Fruit fly (Drosophila melanogaster) whole organism, prepupa: ENCODE measurements around the gene D12.
A peak's percentile ranks its signal among the peaks of the same experiment; 100 is the strongest.

Source experiments
- Blimp-1 ChIP-seq: fragments of 200-800 bp; sonication (Bioruptor generic); optimal IDR thresholded peaks from 3 replicates; lab custom pipeline; 2017; ENCODE audit warnings: missing biosample characterization, missing genetic modification characterization, mild to moderate bottlenecking, moderate library complexity, missing genetic modification reagents
- CG10631 ChIP-seq: fragments of 200-800 bp; sonication (Bioruptor generic); optimal IDR thresholded peaks from 2 replicates; lab custom pipeline; 2016; ENCODE audit warnings: missing biosample characterization, missing genetic modification characterization
- CG10669 ChIP-seq: fragments of 200-800 bp; sonication (Bioruptor generic); optimal IDR thresholded peaks from 3 replicates; lab custom pipeline; 2018; ENCODE audit warnings: missing biosample characterization, mild to moderate bottlenecking, missing genetic modification characterization, moderate library complexity
- CG11762 ChIP-seq: fragments of 200-800 bp; sonication (Bioruptor generic); optimal IDR thresholded peaks from 3 replicates; lab custom pipeline; 2016; ENCODE audit warnings: missing biosample characterization, missing genetic modification characterization; ENCODE audit not compliant: insufficient read depth
- CG11902 ChIP-seq: fragments of 200-800 bp; sonication (Bioruptor generic); optimal IDR thresholded peaks from 3 replicates; lab custom pipeline; 2016; ENCODE audit warnings: missing biosample characterization, missing genetic modification characterization
- CG15336 ChIP-seq: fragments of 200-800 bp; sonication (Bioruptor generic); IDR thresholded peaks from 2 replicates; pipeline ENCODE4 v1.3.6; 2022; ENCODE audit warnings: missing biosample characterization, missing genetic modification characterization
- CG1621 ChIP-seq: fragments of 200-800 bp; sonication (Bioruptor generic); optimal IDR thresholded peaks from 3 replicates; lab custom pipeline; 2018; ENCODE audit warnings: missing biosample characterization, mild to moderate bottlenecking, missing genetic modification characterization
- CG16779 ChIP-seq: fragments of 200-800 bp; sonication (Bioruptor generic); optimal IDR thresholded peaks from 3 replicates; lab custom pipeline; 2017; ENCODE audit warnings: missing biosample characterization, mild to moderate bottlenecking, missing genetic modification characterization
- CG3032 ChIP-seq: fragments of 200-800 bp; optimal IDR thresholded peaks from 2 replicates; lab custom pipeline; 2019; ENCODE audit warnings: missing biosample characterization, mild to moderate bottlenecking, missing genetic modification characterization, moderate library complexity
- CG31627 ChIP-seq: fragments of 200-800 bp; sonication (Bioruptor generic); optimal IDR thresholded peaks from 3 replicates; lab custom pipeline; 2016; ENCODE audit warnings: missing biosample characterization, missing genetic modification characterization
- CG32006 ChIP-seq: fragments of 200-800 bp; sonication (Bioruptor generic); optimal IDR thresholded peaks from 3 replicates; lab custom pipeline; 2017; ENCODE audit warnings: missing biosample characterization, mild to moderate bottlenecking, missing genetic modification characterization
- CG34406 ChIP-seq: fragments of 200-800 bp; sonication (Bioruptor generic); optimal IDR thresholded peaks from 3 replicates; lab custom pipeline; 2016; ENCODE audit warnings: missing biosample characterization, missing genetic modification characterization
- CG3919 ChIP-seq: fragments of 200-800 bp; sonication (Bioruptor generic); optimal IDR thresholded peaks from 3 replicates; lab custom pipeline; 2016; ENCODE audit warnings: missing biosample characterization, missing genetic modification characterization
- CG4318 ChIP-seq: fragments of 200-800 bp; sonication (Bioruptor generic); optimal IDR thresholded peaks from 3 replicates; lab custom pipeline; 2017; ENCODE audit warnings: missing biosample characterization, mild to moderate bottlenecking, missing genetic modification characterization
- CG6163 ChIP-seq: fragments of 200-800 bp; sonication (Bioruptor generic); IDR thresholded peaks from 3 replicates; pipeline ENCODE4 v1.3.6; 2022; ENCODE audit warnings: missing biosample characterization, missing genetic modification characterization
- CG6276 ChIP-seq: fragments of 200-800 bp; sonication (Bioruptor generic); optimal IDR thresholded peaks from 2 replicates; lab custom pipeline; 2017; ENCODE audit warnings: missing biosample characterization, mild to moderate bottlenecking, missing genetic modification characterization
- CG6792 ChIP-seq: fragments of 200-800 bp; sonication (Bioruptor generic); optimal IDR thresholded peaks from 3 replicates; lab custom pipeline; 2016; ENCODE audit warnings: missing biosample characterization, missing genetic modification characterization
- CG6808 ChIP-seq: fragments of 200-800 bp; sonication (Bioruptor generic); optimal IDR thresholded peaks from 3 replicates; lab custom pipeline; 2017; ENCODE audit warnings: missing biosample characterization, missing genetic modification characterization, mild to moderate bottlenecking, moderate library complexity, missing genetic modification reagents
- CG7368 ChIP-seq: fragments of 200-800 bp; sonication (Bioruptor generic); optimal IDR thresholded peaks from 3 replicates; lab custom pipeline; 2016; ENCODE audit warnings: missing biosample characterization, missing genetic modification characterization
- CG8119 ChIP-seq: fragments of 200-800 bp; sonication (Bioruptor generic); IDR thresholded peaks from 3 replicates; pipeline ENCODE4 v1.3.6; 2022; ENCODE audit warnings: missing biosample characterization, missing genetic modification characterization
- CG8319 ChIP-seq: fragments of 200-800 bp; sonication (Bioruptor generic); optimal IDR thresholded peaks from 3 replicates; lab custom pipeline; 2016; ENCODE audit warnings: missing biosample characterization, missing genetic modification characterization
- CG8632 ChIP-seq: fragments of 200-800 bp; sonication (Bioruptor generic); optimal IDR thresholded peaks from 3 replicates; lab custom pipeline; 2016; ENCODE audit warnings: missing biosample characterization, missing genetic modification characterization
- Eip75B ChIP-seq: fragments of 200-800 bp; sonication (Bioruptor generic); optimal IDR thresholded peaks from 3 replicates; lab custom pipeline; 2016; ENCODE audit warnings: missing biosample characterization, missing genetic modification characterization
- Eip78C ChIP-seq: fragments of 200-800 bp; sonication (Bioruptor generic); peaks from one replicate; lab custom pipeline; 2016; ENCODE audit warnings: missing biosample characterization, missing genetic modification characterization
- Ets96B ChIP-seq: fragments of 200-800 bp; optimal IDR thresholded peaks from 2 replicates; lab custom pipeline; 2019; ENCODE audit warnings: missing biosample characterization, mild to moderate bottlenecking, missing genetic modification characterization, moderate library complexity
- Gug ChIP-seq: fragments of 200-800 bp; sonication (Bioruptor generic); IDR thresholded peaks from 2 replicates; pipeline ENCODE4 v1.3.6; 2022; ENCODE audit warnings: missing biosample characterization, missing genetic modification characterization
- Hr39 ChIP-seq: fragments of 200-800 bp; sonication (Bioruptor generic); optimal IDR thresholded peaks from 2 replicates; lab custom pipeline; 2016; ENCODE audit warnings: missing biosample characterization, missing genetic modification characterization
- Hr4 ChIP-seq: fragments of 200-800 bp; sonication (Bioruptor generic); optimal IDR thresholded peaks from 3 replicates; lab custom pipeline; 2016; ENCODE audit warnings: missing biosample characterization, missing genetic modification characterization
- Met ChIP-seq: fragments of 200-800 bp; sonication (Bioruptor generic); optimal IDR thresholded peaks from 3 replicates; lab custom pipeline; 2016; ENCODE audit warnings: missing biosample characterization, missing genetic modification characterization
- OdsH ChIP-seq: fragments of 200-800 bp; sonication (Bioruptor generic); optimal IDR thresholded peaks from 3 replicates; lab custom pipeline; 2016; ENCODE audit warnings: missing biosample characterization, missing genetic modification characterization
- Smox ChIP-seq: fragments of 200-800 bp; sonication (Bioruptor generic); optimal IDR thresholded peaks from 3 replicates; lab custom pipeline; 2016; ENCODE audit warnings: missing biosample characterization, missing genetic modification characterization
- Sox102F ChIP-seq: fragments of 200-800 bp; sonication (Bioruptor generic); optimal IDR thresholded peaks from 2 replicates; lab custom pipeline; 2016; ENCODE audit warnings: missing biosample characterization, mild to moderate bottlenecking, missing genetic modification characterization
- Sox14 ChIP-seq: fragments of 200-800 bp; sonication (Bioruptor generic); optimal IDR thresholded peaks from 3 replicates; lab custom pipeline; 2016; ENCODE audit warnings: missing biosample characterization, missing genetic modification characterization
- Sox15 ChIP-seq: fragments of 200-800 bp; sonication (Bioruptor generic); optimal IDR thresholded peaks from 3 replicates; lab custom pipeline; 2016; ENCODE audit warnings: missing biosample characterization, missing genetic modification characterization
- achi ChIP-seq: fragments of 200-800 bp; sonication (Bioruptor generic); optimal IDR thresholded peaks from 3 replicates; lab custom pipeline; 2016; ENCODE audit warnings: missing biosample characterization, missing genetic modification characterization
- acj6 ChIP-seq: fragments of 200-800 bp; sonication (Bioruptor generic); optimal IDR thresholded peaks from 3 replicates; lab custom pipeline; 2016; ENCODE audit warnings: missing biosample characterization, missing genetic modification characterization
- cyc ChIP-seq: fragments of 200-800 bp; sonication (Bioruptor generic); optimal IDR thresholded peaks from 3 replicates; lab custom pipeline; 2016; ENCODE audit warnings: missing biosample characterization, missing genetic modification characterization
- dac ChIP-seq: fragments of 200-800 bp; sonication (Bioruptor generic); optimal IDR thresholded peaks from 2 replicates; lab custom pipeline; 2017; ENCODE audit warnings: missing biosample characterization, mild to moderate bottlenecking, missing genetic modification characterization
- dsx ChIP-seq: fragments of 200-800 bp; optimal IDR thresholded peaks from 3 replicates; lab custom pipeline; 2019; ENCODE audit warnings: missing biosample characterization, mild to moderate bottlenecking, missing genetic modification characterization, moderate library complexity; ENCODE audit not compliant: poor library complexity, severe bottlenecking
- esn ChIP-seq: fragments of 200-800 bp; sonication (Bioruptor generic); optimal IDR thresholded peaks from 2 replicates; lab custom pipeline; 2016; ENCODE audit warnings: missing biosample characterization, mild to moderate bottlenecking, missing genetic modification characterization, moderate library complexity
- fkh ChIP-seq: fragments of 200-800 bp; sonication (Bioruptor generic); optimal IDR thresholded peaks from 3 replicates; lab custom pipeline; 2017; ENCODE audit warnings: missing biosample characterization, mild to moderate bottlenecking, missing genetic modification characterization, moderate library complexity
- lz ChIP-seq: fragments of 200-800 bp; sonication (Bioruptor generic); optimal IDR thresholded peaks from 3 replicates; lab custom pipeline; 2016; ENCODE audit warnings: missing biosample characterization, missing genetic modification characterization
- pdm3 ChIP-seq: fragments of 200-800 bp; sonication (Bioruptor generic); optimal IDR thresholded peaks from 3 replicates; lab custom pipeline; 2016; ENCODE audit warnings: missing biosample characterization, missing genetic modification characterization
- salr ChIP-seq, 2 experiments: fragments of 200-800 bp; sonication (Bioruptor generic); optimal IDR thresholded peaks; 3 replicates each; lab custom pipeline; 2016 to 2018; ENCODE audit warnings: missing biosample characterization in 2 of 2, missing genetic modification characterization in 2 of 2, mild to moderate bottlenecking in 1 of 2
- spab ChIP-seq: fragments of 200-800 bp; sonication (Bioruptor generic); optimal IDR thresholded peaks from 2 replicates; lab custom pipeline; 2017; ENCODE audit warnings: missing biosample characterization, mild to moderate bottlenecking, missing genetic modification characterization, missing genetic modification reagents
- topi ChIP-seq: fragments of 200-800 bp; sonication (Bioruptor generic); optimal IDR thresholded peaks from 3 replicates; lab custom pipeline; 2016; ENCODE audit warnings: missing biosample characterization, missing genetic modification characterization
- vri ChIP-seq: fragments of 200-800 bp; sonication (Bioruptor generic); optimal IDR thresholded peaks from 3 replicates; lab custom pipeline; 2016; ENCODE audit warnings: missing biosample characterization, mild to moderate bottlenecking, missing genetic modification characterization

The D12 gene

DNA sequence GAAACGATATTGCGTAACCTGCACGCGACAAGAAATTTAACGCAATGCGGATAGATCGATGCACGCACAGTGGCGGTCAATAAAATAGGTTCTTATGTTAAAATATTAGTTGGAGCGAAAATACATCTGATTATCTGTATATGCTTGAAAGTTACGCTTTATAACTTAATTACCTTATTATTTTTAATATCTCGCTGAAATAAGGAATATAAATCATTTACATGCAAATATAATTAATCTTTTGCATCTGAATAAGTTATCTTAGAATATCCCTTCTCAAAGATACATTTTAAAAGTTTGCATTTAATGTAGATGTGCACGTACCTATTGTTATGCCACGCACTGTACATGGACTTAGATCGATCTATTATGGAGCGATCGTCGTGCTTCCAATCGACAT lies 34.5 kb upstream of the D12 start (continued):
- TF ChIP-seq CG34406 (peak; percentile 53), vri (peak; percentile 24), Eip78C (GFP tag; lab: Kevin White, UChicago) (peak; percentile 93), CG6163 (GFP tag; lab: Robert Waterston, UW) (peak; percentile 59; the same call in 2 of the 3 replicates), CG1621 (tag; lab: Kevin White, UChicago) (peak; percentile 49), Smox (GFP tag; lab: Kevin White, UChicago) (peak; percentile 33), Met (GFP tag; lab: Kevin White, UChicago) (peak; percentile 49), Sox15 (GFP tag; lab: Kevin White, UChicago) (no peak), acj6 (GFP tag; lab: Kevin White, UChicago) (peak; percentile 62), CG7368 (GFP tag; lab: Kevin White, UChicago) (no peak), dac (GFP tag; lab: Kevin White, UChicago) (no peak), CG4318 (GFP tag; lab: Kevin White, UChicago) (peak; percentile 26), salr (GFP tag; optimal IDR thresholded peaks at IDR 0.05; lab: Kevin White, UChicago) (peak in 1 of 2 experiments; percentile 72), spab (GFP tag; lab: Kevin White, UChicago) (peak; percentile 51), pdm3 (GFP tag; lab: Kevin White, UChicago) (peak; percentile 59)

DNA sequence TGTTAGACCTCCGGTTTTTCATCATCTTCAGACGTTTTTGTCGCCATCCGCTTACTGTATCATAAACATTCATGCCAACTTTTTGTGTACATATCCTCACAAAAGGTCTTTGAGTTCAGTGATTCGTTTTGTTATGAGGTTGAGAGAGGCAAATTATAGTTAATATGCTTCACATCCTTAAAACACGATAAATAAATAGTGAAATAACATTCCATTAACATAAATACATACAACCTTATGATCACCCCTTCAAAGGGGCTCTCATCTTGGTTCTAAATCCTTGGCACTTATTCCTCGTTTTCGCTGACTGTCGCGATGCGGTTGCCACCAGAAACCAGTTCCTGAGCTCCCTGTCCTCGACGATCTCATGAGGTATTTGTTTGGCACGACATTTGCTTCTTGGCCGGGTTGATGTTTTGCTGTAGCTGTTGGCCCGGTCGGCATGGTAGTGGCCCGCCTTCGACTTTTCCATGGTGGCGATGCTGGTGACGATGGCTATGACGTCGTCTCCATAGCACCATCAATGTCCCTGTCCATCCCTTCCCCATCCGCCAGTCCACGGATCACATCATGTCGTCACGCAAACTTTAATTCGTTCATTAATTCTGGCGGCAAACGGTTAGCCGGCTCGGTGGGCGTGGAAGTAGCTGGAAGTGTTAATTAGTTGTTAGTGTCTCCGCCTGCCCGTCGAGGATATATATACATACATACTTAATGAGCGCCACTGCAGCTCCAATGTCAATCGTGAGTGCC lies 31.9 kb upstream of the D12 start:
- TF ChIP-seq Met (GFP tag; lab: Kevin White, UChicago) (peak; percentile 48), Sox102F (GFP tag; lab: Kevin White, UChicago) (peak; percentile 52), acj6 (GFP tag; lab: Kevin White, UChicago) (peak; percentile 15), CG11762 (no peak), Gug (GFP tag; lab: Robert Waterston, UW) (no peak), CG3919 (GFP tag; lab: Kevin White, UChicago) (peak; percentile 34), CG6276 (GFP tag; lab: Kevin White, UChicago) (no peak), cyc (peak; percentile 8), CG6808 (GFP tag; lab: Kevin White, UChicago) (no peak), CG1621 (tag; lab: Kevin White, UChicago) (no peak), achi (GFP tag; lab: Kevin White, UChicago) (peak; percentile 32), CG3032 (tag; lab: Kevin White, UChicago) (peak; percentile 21), esn (GFP tag; lab: Kevin White, UChicago) (peak; percentile 41), CG15336 (GFP tag; lab: Robert Waterston, UW) (no peak), CG32006 (GFP tag; lab: Kevin White, UChicago) (peak; percentile 37), dsx (GFP tag; lab: Kevin White, UChicago) (no peak), spab (GFP tag; lab: Kevin White, UChicago) (no peak), CG16779 (no peak), Eip78C (GFP tag; lab: Kevin White, UChicago) (peak; percentile 79), fkh (GFP tag; lab: Kevin White, UChicago) (no peak), CG10631 (peak; percentile 21), CG7368 (GFP tag; lab: Kevin White, UChicago) (no peak), CG6792 (GFP tag; lab: Kevin White, UChicago) (peak; percentile 28), CG31627 (GFP tag; lab: Kevin White, UChicago) (peak; percentile 36), Hr39 (GFP tag; lab: Kevin White, UChicago) (peak; percentile 44), CG4318 (GFP tag; lab: Kevin White, UChicago) (no peak), topi (GFP tag; lab: Kevin White, UChicago) (peak; percentile 47), lz (GFP tag; lab: Kevin White, UChicago) (peak; percentile 23), Sox15 (GFP tag; lab: Kevin White, UChicago) (no peak), CG8119 (GFP tag; lab: Robert Waterston, UW) (no peak), Blimp-1 (peak; percentile 1), salr (GFP tag; optimal IDR thresholded peaks at IDR 0.05; lab: Kevin White, UChicago) (no peak), Eip75B (GFP tag; lab: Kevin White, UChicago) (peak; percentile 24), OdsH (GFP tag; lab: Kevin White, UChicago) (peak; percentile 32), CG8319 (GFP tag; lab: Kevin White, UChicago) (no peak), CG11902 (no peak), Hr4 (GFP tag; lab: Kevin White, UChicago) (no peak), Sox14 (GFP tag; lab: Kevin White, UChicago) (peak; percentile 7), Ets96B (tag; lab: Kevin White, UChicago) (no peak), CG10669 (GFP tag; lab: Kevin White, UChicago) (no peak), CG8632 (GFP tag; lab: Kevin White, UChicago) (peak; percentile 5)
